Fruit fly (Drosophila melanogaster): ENCODE results near the gene fid.

fid gene

dm6 chr3R:26017771-26018731 lies 48.2 kb downstream of the fid start (continued):
- TF ChIP-seq jim (GFP tag; optimal IDR thresholded peaks at IDR 0.05) (peak; percentile 49), lola (GFP tag; optimal IDR thresholded peaks at IDR 0.05) (no peak), ey (GFP tag; optimal IDR thresholded peaks at IDR 0.05) (peak; percentile 63), Jra (GFP tag; optimal IDR thresholded peaks at IDR 0.05) (peak; percentile 58), Abd-B (GFP tag; optimal IDR thresholded peaks at IDR 0.05) (no peak), OdsH (GFP tag; optimal IDR thresholded peaks at IDR 0.05) (peak; percentile 93), dl (GFP tag; optimal IDR thresholded peaks at IDR 0.05; ENCODE audit: insufficient read depth in 1 of 2, partially characterized antibody in 2 of 2) (no peak)

DNA sequence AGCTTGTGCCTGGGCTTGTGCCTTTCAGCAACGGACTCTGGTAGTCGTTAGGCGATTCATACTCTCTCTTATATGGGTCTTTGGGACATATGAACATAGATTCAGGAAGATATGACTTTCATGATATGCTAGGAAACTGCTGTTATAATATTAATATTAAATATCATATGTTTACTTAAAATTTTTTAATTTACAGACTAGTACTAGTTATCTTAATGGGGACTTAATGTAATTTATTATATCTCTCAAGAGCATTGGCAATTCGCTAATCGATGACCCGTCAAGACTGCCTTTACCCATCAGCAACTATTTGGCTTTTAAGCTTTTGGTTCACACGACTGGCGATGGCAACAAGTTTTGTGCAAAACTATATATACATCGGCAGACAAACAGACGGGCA lies 49.4 kb downstream of the fid start:
- no peak for TF ChIP-seq psq (GFP tag; optimal IDR thresholded peaks at IDR 0.05)
- TF ChIP-seq OdsH (GFP tag; optimal IDR thresholded peaks at IDR 0.05): no peak
- no peak for TF ChIP-seq Hr78 (GFP tag; optimal IDR thresholded peaks at IDR 0.05)
- TF ChIP-seq CG32264 (GFP tag; optimal IDR thresholded peaks at IDR 0.05): no peak
- no peak for TF ChIP-seq Dfd (GFP tag; optimal IDR thresholded peaks at IDR 0.05)
- peak in 1 of 2 experiments; percentile 5 for TF ChIP-seq foxo (GFP tag; optimal IDR thresholded peaks at IDR 0.05)

DNA sequence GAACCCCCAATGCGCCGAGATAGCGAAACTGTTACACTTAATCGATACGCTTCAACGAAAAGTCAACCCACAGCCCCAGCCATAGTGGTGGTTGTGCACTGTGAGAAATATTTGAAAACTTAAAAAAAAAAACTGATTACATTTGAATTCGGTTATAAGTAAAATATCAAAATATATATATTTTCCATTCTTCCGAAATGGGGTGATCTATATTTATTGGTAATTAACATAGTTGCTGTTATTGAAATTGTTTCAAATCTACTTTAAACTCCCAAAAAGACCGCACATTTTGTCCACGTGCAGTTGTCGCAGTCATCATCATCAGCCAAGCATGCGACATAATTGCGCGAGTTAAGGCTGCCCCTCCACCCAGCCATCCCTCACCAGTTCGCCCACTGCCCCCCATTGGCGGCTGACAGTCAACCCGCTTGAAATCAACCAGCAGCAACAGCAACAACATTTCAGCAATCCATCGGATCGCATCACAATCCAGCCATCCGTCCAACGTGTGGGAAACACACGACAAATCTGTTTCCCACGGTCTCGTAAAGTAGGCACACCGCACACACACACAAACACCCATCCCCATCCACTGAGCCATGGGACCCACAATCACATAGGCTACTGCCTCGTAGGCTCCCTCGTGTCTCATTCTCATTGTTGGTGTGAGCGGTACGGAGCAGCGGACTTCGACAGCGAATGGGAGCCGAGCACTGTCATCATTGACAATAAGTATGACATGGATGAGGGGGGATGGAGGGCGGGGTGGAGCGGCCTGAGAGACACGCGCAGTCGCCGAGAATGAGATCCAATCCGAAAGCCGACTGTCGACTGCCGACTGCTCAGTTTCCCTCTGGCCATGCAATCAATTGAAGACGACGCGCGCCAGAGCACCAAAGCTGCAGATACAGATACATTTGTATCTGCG lies 50.6 kb downstream of the fid start:
- TF ChIP-seq Vsx2 (GFP tag; optimal IDR thresholded peaks at IDR 0.05; ENCODE audit: partially characterized antibody) (no peak), fru (GFP tag; optimal IDR thresholded peaks at IDR 0.05) (peak; percentile 48), Mio (GFP tag; optimal IDR thresholded peaks at IDR 0.05) (no peak), Dfd (GFP tag; optimal IDR thresholded peaks at IDR 0.05) (no peak), jim (GFP tag; optimal IDR thresholded peaks at IDR 0.05) (no peak), h (GFP tag; optimal IDR thresholded peaks at IDR 0.05) (peak; percentile 51), CG32264 (GFP tag; optimal IDR thresholded peaks at IDR 0.05) (no peak), psq (GFP tag; optimal IDR thresholded peaks at IDR 0.05) (peak; percentile 48), Dif (GFP tag; optimal IDR thresholded peaks at IDR 0.05; ENCODE audit: partially characterized antibody) (peak; percentile 75), pan (optimal IDR thresholded peaks at IDR 0.05) (no peak), CrebA (GFP tag; optimal IDR thresholded peaks at IDR 0.05; ENCODE audit: borderline replicate concordance) (no peak), dl (GFP tag; optimal IDR thresholded peaks at IDR 0.05; ENCODE audit: insufficient read depth in 1 of 2, partially characterized antibody in 2 of 2) (peak; percentile 9 to 76), Hr78 (GFP tag; optimal IDR thresholded peaks at IDR 0.05) (no peak), foxo (GFP tag; optimal IDR thresholded peaks at IDR 0.05) (peak in 1 of 2 experiments; percentile 66), dsf (GFP tag; optimal IDR thresholded peaks at IDR 0.05; ENCODE audit: borderline replicate concordance) (no peak), ey (GFP tag; optimal IDR thresholded peaks at IDR 0.05) (peak; percentile 55), Hr83 (GFP tag; optimal IDR thresholded peaks at IDR 0.05; ENCODE audit: poor library complexity, severe bottlenecking) (peak; percentile 62), usp (GFP tag; optimal IDR thresholded peaks at IDR 0.05) (no peak), rgr (GFP tag; optimal IDR thresholded peaks at IDR 0.05) (peak; percentile 71), N (GFP tag; optimal IDR thresholded peaks at IDR 0.05) (no peak), Rel (GFP tag; optimal IDR thresholded peaks at IDR 0.05) (peak; percentile 2), Rel (tag; optimal IDR thresholded peaks at IDR 0.05) (no peak), Abd-B (GFP tag; optimal IDR thresholded peaks at IDR 0.05) (no peak), OdsH (GFP tag; optimal IDR thresholded peaks at IDR 0.05) (peak; percentile 67), br (GFP tag; optimal IDR thresholded peaks at IDR 0.05) (no peak), brk (GFP tag; optimal IDR thresholded peaks at IDR 0.05) (no peak), woc (GFP tag; optimal IDR thresholded peaks at IDR 0.05) (no peak), Sp1 (GFP tag; optimal IDR thresholded peaks at IDR 0.05) (peak; percentile 42), HLH106 (tag; optimal IDR thresholded peaks at IDR 0.05) (peak; percentile 31), sage (GFP tag; optimal IDR thresholded peaks at IDR 0.05) (peak; percentile 0), Jra (GFP tag; optimal IDR thresholded peaks at IDR 0.05) (peak; percentile 32), Myc (optimal IDR thresholded peaks at IDR 0.05) (no peak), tai (GFP tag; optimal IDR thresholded peaks at IDR 0.05) (no peak), Hnf4 (GFP tag; optimal IDR thresholded peaks at IDR 0.05) (peak; percentile 6), dmrt93B (GFP tag; optimal IDR thresholded peaks at IDR 0.05) (no peak), sv (GFP tag; optimal IDR thresholded peaks at IDR 0.05) (peak; percentile 54), GATAd (GFP tag; optimal IDR thresholded peaks at IDR 0.05) (no peak), CG9705 (GFP tag; optimal IDR thresholded peaks at IDR 0.05) (no peak), lola (GFP tag; optimal IDR thresholded peaks at IDR 0.05) (no peak)

Measured in whole organism, wandering third instar larva.